Worm (Caenorhabditis elegans): ENCODE data around the gene spp-11.

DNA sequence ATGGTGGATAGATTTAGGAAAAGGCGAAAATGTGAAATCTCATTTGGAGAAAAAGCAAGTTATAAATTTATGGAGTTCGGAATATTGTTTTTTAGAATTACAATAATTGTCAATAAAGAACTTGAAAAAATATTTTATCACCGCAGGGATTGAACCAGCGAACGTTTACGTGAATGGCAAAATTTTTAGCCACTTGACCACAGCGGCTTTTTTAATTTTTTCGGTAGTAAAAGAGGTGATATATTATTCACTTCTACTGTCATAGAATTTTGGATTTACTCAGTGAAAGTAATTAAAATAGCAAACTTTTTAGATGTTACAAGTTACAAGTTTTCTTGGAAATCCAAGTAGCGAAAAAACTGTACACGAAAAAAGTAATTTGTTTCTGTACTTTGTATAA lies 48.9 kb downstream of the spp-11 start:
- TF ChIP-seq ztf-18 (tag; optimal IDR thresholded peaks at IDR 0.05) (no peak), egl-44 (GFP tag; IDR thresholded peaks at IDR 0.05) (no peak), ama-1 (optimal IDR thresholded peaks at IDR 0.05) (no peak), ama-1 (GFP tag; optimal IDR thresholded peaks at IDR 0.05) (no peak), nhr-90 (tag; optimal IDR thresholded peaks at IDR 0.05) (no peak), unc-62 (GFP tag; optimal IDR thresholded peaks at IDR 0.05) (no peak)

Data from whole organism, young adult.